Worm (Caenorhabditis elegans) whole organism, young adult: ENCODE data around the gene ctns-1.
A peak's percentile ranks its signal among the peaks of the same experiment; 100 is the strongest.

ENCODE experiments used
- B0261.1 ChIP-seq: sonication (generic microtip); optimal IDR thresholded peaks from 2 replicates; lab custom pipeline; 2016; ENCODE audit warnings: mild to moderate bottlenecking, missing genetic modification characterization, moderate library complexity, missing compliant biosample characterization
- B0336.3 ChIP-seq: fragments of 200-800 bp; sonication (Bioruptor generic); IDR thresholded peaks from 2 replicates; pipeline ENCODE4 v1.3.6; 2022; ENCODE audit warnings: missing genetic modification characterization, missing compliant biosample characterization
- F22D6.2 ChIP-seq: sonication (generic microtip); optimal IDR thresholded peaks from 2 replicates; lab custom pipeline; 2016; ENCODE audit warnings: mild to moderate bottlenecking, missing genetic modification characterization, missing compliant biosample characterization
- F23B12.7 ChIP-seq: sonication (generic microtip); optimal IDR thresholded peaks from 2 replicates; lab custom pipeline; 2017; ENCODE audit warnings: missing genetic modification characterization, mild to moderate bottlenecking, missing compliant biosample characterization, antibody characterized with exemption, moderate library complexity; ENCODE audit not compliant: insufficient read depth
- F57A8.1 ChIP-seq: fragments of 200-800 bp; sonication (Bioruptor generic); optimal IDR thresholded peaks from 2 replicates; lab custom pipeline; 2018; ENCODE audit warnings: mild to moderate bottlenecking, missing genetic modification characterization, moderate library complexity, missing compliant biosample characterization
- F57C9.4 ChIP-seq: sonication (generic microtip); optimal IDR thresholded peaks from 2 replicates; lab custom pipeline; 2017; ENCODE audit warnings: mild to moderate bottlenecking, missing genetic modification characterization, missing compliant biosample characterization
- T07F8.4 ChIP-seq: sonication (generic microtip); optimal IDR thresholded peaks from 2 replicates; lab custom pipeline; 2016; ENCODE audit warnings: mild to moderate bottlenecking, missing genetic modification characterization, moderate library complexity, missing compliant biosample characterization
- T26A5.8 ChIP-seq: sonication (generic microtip); optimal IDR thresholded peaks from 2 replicates; lab custom pipeline; 2016; ENCODE audit warnings: missing genetic modification characterization, missing compliant biosample characterization
- Y56A3A.18 ChIP-seq: fragments of 200-800 bp; sonication (Bioruptor generic); IDR thresholded peaks from 2 replicates; pipeline ENCODE4 v1.3.6; 2022; ENCODE audit warnings: missing genetic modification reagents, missing genetic modification characterization, missing compliant biosample characterization
- Y67H2A.10 ChIP-seq: fragments of 200-800 bp; sonication (Bioruptor generic); conservative IDR thresholded peaks from 2 replicates; pipeline ENCODE4 v1.3.6; 2022; ENCODE audit warnings: missing genetic modification reagents, missing genetic modification characterization, missing compliant biosample characterization
- akir-1 ChIP-seq: fragments of 200-800 bp; sonication (Bioruptor generic); optimal IDR thresholded peaks from 2 replicates; lab custom pipeline; 2018; ENCODE audit warnings: mild to moderate bottlenecking, missing genetic modification characterization, moderate library complexity, missing compliant biosample characterization
- ama-1 ChIP-seq, 3 experiments: fragments of 150-350 bp in 1 of 3; sonication (generic microtip) in 2 of 3; optimal IDR thresholded peaks; 2 replicates each; lab custom pipeline; 2014 to 2018; ENCODE audit warnings: missing biosample characterization in 2 of 3, missing genetic modification characterization in 2 of 3, missing genetic modification reagents in 2 of 3
- atf-7 ChIP-seq: sonication (generic microtip); optimal IDR thresholded peaks from 2 replicates; lab custom pipeline; 2017; ENCODE audit warnings: mild to moderate bottlenecking, missing genetic modification characterization, missing compliant biosample characterization
- athp-1 ChIP-seq: sonication (generic microtip); optimal IDR thresholded peaks from 2 replicates; lab custom pipeline; 2017; ENCODE audit warnings: mild to moderate bottlenecking, missing genetic modification characterization, missing compliant biosample characterization
- attf-5 ChIP-seq: fragments of 200-800 bp; sonication (Bioruptor generic); optimal IDR thresholded peaks from 2 replicates; lab custom pipeline; 2018; ENCODE audit warnings: mild to moderate bottlenecking, missing genetic modification characterization, missing compliant biosample characterization
- attf-6 ChIP-seq: fragments of 200-800 bp; sonication (Bioruptor generic); IDR thresholded peaks from 2 replicates; pipeline ENCODE4 v1.3.6; 2022; ENCODE audit warnings: missing genetic modification reagents, missing genetic modification characterization, missing compliant biosample characterization
- cebp-1 ChIP-seq, 2 experiments: fragments of 200-800 bp in 1 of 2; sonication (Bioruptor generic) in 1 of 2; sonication (generic microtip) in 1 of 2; IDR thresholded peaks in 1 of 2; optimal IDR thresholded peaks in 1 of 2; 2 replicates each; pipeline versions ENCODE4 v1.3.6 to Lab custom; 2017 to 2022; ENCODE audit warnings: missing compliant biosample characterization in 2 of 2, missing genetic modification characterization in 2 of 2, mild to moderate bottlenecking in 1 of 2, missing genetic modification reagents in 1 of 2, moderate library complexity in 1 of 2
- ceh-40 ChIP-seq: fragments of 200-800 bp; sonication (Bioruptor generic); IDR thresholded peaks from 2 replicates; pipeline ENCODE4 v1.3.6; 2022; ENCODE audit warnings: missing genetic modification characterization, missing compliant biosample characterization
- ceh-79 ChIP-seq: sonication (generic microtip); optimal IDR thresholded peaks from 2 replicates; lab custom pipeline; 2017; ENCODE audit warnings: mild to moderate bottlenecking, missing genetic modification characterization, missing compliant biosample characterization
- egrh-3 ChIP-seq: fragments of 200-800 bp; sonication (Bioruptor generic); IDR thresholded peaks from 2 replicates; pipeline ENCODE4 v1.3.6; 2022; ENCODE audit warnings: missing genetic modification reagents, missing genetic modification characterization, missing compliant biosample characterization
- ekl-4 ChIP-seq: fragments of 200-800 bp; sonication (Bioruptor generic); IDR thresholded peaks from 2 replicates; pipeline ENCODE4 v1.3.6; 2022; ENCODE audit warnings: missing genetic modification reagents, missing genetic modification characterization, missing compliant biosample characterization
- ets-4 ChIP-seq: fragments of 200-800 bp; sonication (Bioruptor generic); optimal IDR thresholded peaks from 2 replicates; lab custom pipeline; 2018; ENCODE audit warnings: mild to moderate bottlenecking, missing genetic modification characterization, missing compliant biosample characterization
- gei-17 ChIP-seq: fragments of 200-800 bp; sonication (Bioruptor generic); optimal IDR thresholded peaks from 2 replicates; lab custom pipeline; 2018; ENCODE audit warnings: mild to moderate bottlenecking, missing genetic modification characterization, missing compliant biosample characterization
- him-1 ChIP-seq: sonication (generic microtip); optimal IDR thresholded peaks from 2 replicates; lab custom pipeline; 2016; ENCODE audit warnings: missing genotype, missing genetic modification reagents, missing genetic modification characterization, missing compliant biosample characterization
- hlh-12 ChIP-seq: sonication (generic microtip); optimal IDR thresholded peaks from 2 replicates; lab custom pipeline; 2016; ENCODE audit warnings: missing genetic modification characterization, missing compliant biosample characterization
- hmg-20 ChIP-seq: fragments of 200-800 bp; sonication (Bioruptor generic); IDR thresholded peaks from 2 replicates; pipeline ENCODE4 v1.3.6; 2022; ENCODE audit warnings: missing genetic modification reagents, missing genetic modification characterization, missing compliant biosample characterization
- lag-1 ChIP-seq: fragments of 200-800 bp; sonication (Bioruptor generic); IDR thresholded peaks from 2 replicates; pipeline ENCODE4 v1.3.6; 2022; ENCODE audit warnings: missing genetic modification reagents, missing genetic modification characterization, missing compliant biosample characterization
- let-607 ChIP-seq, 2 experiments: fragments of 200-800 bp in 1 of 2; sonication (Bioruptor generic) in 1 of 2; sonication (generic microtip) in 1 of 2; optimal IDR thresholded peaks; 2 replicates each; lab custom pipeline; 2016 to 2018; ENCODE audit warnings: mild to moderate bottlenecking in 2 of 2, missing compliant biosample characterization in 2 of 2, missing genetic modification characterization in 2 of 2, moderate library complexity in 2 of 2, missing genotype in 1 of 2
- lin-40 ChIP-seq: sonication (generic microtip); optimal IDR thresholded peaks from 2 replicates; lab custom pipeline; 2016; ENCODE audit warnings: missing genetic modification characterization, mild to moderate bottlenecking, missing compliant biosample characterization, missing genotype, missing genetic modification reagents
- lsy-27 ChIP-seq: sonication (generic microtip); optimal IDR thresholded peaks from 2 replicates; lab custom pipeline; 2017; ENCODE audit warnings: missing genetic modification characterization, mild to moderate bottlenecking, missing compliant biosample characterization, antibody characterized with exemption, missing genotype, borderline replicate concordance; ENCODE audit not compliant: insufficient read depth
- madf-10 ChIP-seq: sonication (generic microtip); optimal IDR thresholded peaks from 2 replicates; lab custom pipeline; 2016; ENCODE audit warnings: mild to moderate bottlenecking, missing genetic modification characterization, missing compliant biosample characterization
- madf-3 ChIP-seq: fragments of 200-800 bp; sonication (Bioruptor generic); IDR thresholded peaks from 2 replicates; pipeline ENCODE4 v1.3.6; 2022; ENCODE audit warnings: missing genetic modification reagents, missing genetic modification characterization, missing compliant biosample characterization
- madf-8 ChIP-seq: fragments of 200-800 bp; sonication (Bioruptor generic); conservative IDR thresholded peaks from 2 replicates; pipeline ENCODE4 v1.3.6; 2022; ENCODE audit warnings: missing genetic modification reagents, missing genetic modification characterization, missing compliant biosample characterization
- mcd-1 ChIP-seq: fragments of 200-800 bp; sonication (Bioruptor generic); IDR thresholded peaks from 2 replicates; pipeline ENCODE4 v1.3.6; 2022; ENCODE audit warnings: missing genetic modification reagents, missing genetic modification characterization, missing compliant biosample characterization
- nhr-120 ChIP-seq: fragments of 200-800 bp; sonication (Bioruptor generic); IDR thresholded peaks from 2 replicates; pipeline ENCODE4 v1.3.6; 2022; ENCODE audit warnings: missing genetic modification characterization, missing compliant biosample characterization
- nhr-27 ChIP-seq: fragments of 200-800 bp; sonication (Bioruptor generic); optimal IDR thresholded peaks from 2 replicates; lab custom pipeline; 2018; ENCODE audit warnings: mild to moderate bottlenecking, missing genetic modification characterization, moderate library complexity, missing compliant biosample characterization
- pbrm-1 ChIP-seq: fragments of 200-800 bp; sonication (Bioruptor generic); IDR thresholded peaks from 2 replicates; pipeline ENCODE4 v1.3.6; 2022; ENCODE audit warnings: missing genetic modification reagents, missing genetic modification characterization, missing compliant biosample characterization
- rcor-1 ChIP-seq: fragments of 200-800 bp; sonication (Bioruptor generic); IDR thresholded peaks from 2 replicates; pipeline ENCODE4 v1.3.6; 2022; ENCODE audit warnings: missing genetic modification reagents, missing genetic modification characterization, missing compliant biosample characterization
- sdz-38 ChIP-seq: sonication (generic microtip); optimal IDR thresholded peaks from 2 replicates; lab custom pipeline; 2016; ENCODE audit warnings: missing genotype, missing genetic modification characterization, missing compliant biosample characterization
- sea-2 ChIP-seq: fragments of 200-800 bp; sonication (Bioruptor generic); IDR thresholded peaks from 2 replicates; pipeline ENCODE4 v1.3.6; 2022; ENCODE audit warnings: missing genetic modification characterization, missing compliant biosample characterization
- snpc-1.3 ChIP-seq: sonication (generic microtip); optimal IDR thresholded peaks from 2 replicates; lab custom pipeline; 2017; ENCODE audit warnings: missing genetic modification characterization, mild to moderate bottlenecking, missing compliant biosample characterization, antibody characterized with exemption, moderate library complexity, missing genotype, missing genetic modification reagents; ENCODE audit not compliant: insufficient read depth
- somi-1 ChIP-seq: fragments of 200-800 bp; sonication (Bioruptor generic); optimal IDR thresholded peaks from 2 replicates; lab custom pipeline; 2018; ENCODE audit warnings: mild to moderate bottlenecking, missing genetic modification characterization, missing compliant biosample characterization
- tlf-1 ChIP-seq: fragments of 200-800 bp; sonication (Bioruptor generic); optimal IDR thresholded peaks from 2 replicates; lab custom pipeline; 2018; ENCODE audit warnings: mild to moderate bottlenecking, missing genetic modification characterization, missing compliant biosample characterization
- unc-62 ChIP-seq: fragments of 150-350 bp; optimal IDR thresholded peaks from 2 replicates; lab custom pipeline; 2014; ENCODE audit warnings: missing biosample characterization, missing genetic modification reagents, missing genetic modification characterization
- ztf-25 ChIP-seq: fragments of 200-800 bp; sonication (Bioruptor generic); IDR thresholded peaks from 2 replicates; pipeline ENCODE4 v1.3.6; 2022; ENCODE audit warnings: missing genetic modification reagents, missing genetic modification characterization, missing compliant biosample characterization
- ztf-28 ChIP-seq: fragments of 200-800 bp; sonication (Bioruptor generic); IDR thresholded peaks from 2 replicates; pipeline ENCODE4 v1.3.6; 2022; ENCODE audit warnings: missing genetic modification reagents, missing genetic modification characterization, missing compliant biosample characterization
- ztf-3 ChIP-seq: fragments of 200-800 bp; sonication (Bioruptor generic); optimal IDR thresholded peaks from 2 replicates; lab custom pipeline; 2018; ENCODE audit warnings: mild to moderate bottlenecking, missing genetic modification characterization, missing compliant biosample characterization

The ctns-1 gene

ce11 chrII:8185016-8185493 lies 48.3 kb upstream of the ctns-1 start, which contains the start of the genes mig-5 and cct-1 (continued):
- peak; percentile 73; the same call in 1 of the 2 replicates for TF ChIP-seq hmg-20 (GFP tag; lab: Robert Waterston, UW)
- TF ChIP-seq pbrm-1 (GFP tag; lab: Robert Waterston, UW) = peak; percentile 94
- peak; percentile 86 for TF ChIP-seq madf-10 (tag; lab: Kevin White, UChicago)
- TF ChIP-seq snpc-1.3 (tag; lab: Kevin White, UChicago) = peak; percentile 62
- peak; percentile 81 for TF ChIP-seq athp-1 (tag; lab: Kevin White, UChicago)
- TF ChIP-seq egrh-3 (GFP tag; lab: Robert Waterston, UW) = no peak
- TF ChIP-seq F57C9.4 (tag; lab: Kevin White, UChicago) = no peak
- TF ChIP-seq Y56A3A.18 (GFP tag; lab: Robert Waterston, UW) = peak; percentile 86; the same call in 1 of the 2 replicates
- TF ChIP-seq cebp-1 (GFP tag; IDR thresholded peaks at IDR 0.05; lab: Robert Waterston, UW) = peak; percentile 52; the same call in 1 of the 2 replicates
- no peak for TF ChIP-seq cebp-1 (tag; optimal IDR thresholded peaks at IDR 0.05; lab: Kevin White, UChicago)
- TF ChIP-seq B0336.3 (GFP tag; lab: Robert Waterston, UW) = peak; percentile 79
- TF ChIP-seq ama-1 (optimal IDR thresholded peaks at IDR 0.05; lab: Kevin White, UChicago) = no peak
- TF ChIP-seq ama-1 (GFP tag; optimal IDR thresholded peaks at IDR 0.05; lab: Kevin White, UChicago) = no peak
- TF ChIP-seq sdz-38 = no peak
- peak; percentile 96 for TF ChIP-seq attf-5 (GFP tag; lab: Kevin White, UChicago)
- TF ChIP-seq attf-6 (GFP tag; lab: Robert Waterston, UW) = 0 out of 2 replicates have a peak, but pooled peaks have one; percentile 33
- peak; percentile 83 for TF ChIP-seq F23B12.7 (tag; lab: Kevin White, UChicago)
- TF ChIP-seq akir-1 (GFP tag; lab: Kevin White, UChicago) = no peak
- TF ChIP-seq ceh-40 (GFP tag; lab: Robert Waterston, UW) = no peak
- TF ChIP-seq somi-1 (GFP tag; lab: Kevin White, UChicago) = peak; percentile 87
- 0 out of 2 replicates have a peak, but pooled peaks have one; percentile 18 for TF ChIP-seq ztf-28
- TF ChIP-seq mcd-1 (GFP tag; lab: Robert Waterston, UW) = peak; percentile 99
- TF ChIP-seq ztf-25 (GFP tag; lab: Robert Waterston, UW) = no peak
- TF ChIP-seq him-1 (tag; lab: Kevin White, UChicago) = peak; percentile 54
- TF ChIP-seq B0261.1 (tag; lab: Kevin White, UChicago) = no peak
- peak; percentile 9 for TF ChIP-seq T07F8.4 (tag; lab: Kevin White, UChicago)
- TF ChIP-seq sea-2 = no peak
- TF ChIP-seq madf-3 (GFP tag; lab: Robert Waterston, UW) = peak; percentile 83; the same call in 1 of the 2 replicates
- TF ChIP-seq lag-1 (GFP tag; lab: Robert Waterston, UW) = no peak
- no peak for TF ChIP-seq lsy-27 (tag; lab: Kevin White, UChicago)
- no peak for TF ChIP-seq unc-62
- TF ChIP-seq tlf-1 (GFP tag; lab: Kevin White, UChicago) = peak; percentile 84
- TF ChIP-seq nhr-120 (GFP tag; lab: Robert Waterston, UW) = no peak
- peak; percentile 64 for TF ChIP-seq gei-17 (GFP tag; lab: Kevin White, UChicago)
- TF ChIP-seq hlh-12 (tag; lab: Kevin White, UChicago) = no peak
- TF ChIP-seq F22D6.2 (tag; lab: Kevin White, UChicago) = peak; percentile 60
- peak; percentile 71 for TF ChIP-seq madf-8 (GFP tag; lab: Robert Waterston, UW)
- peak; percentile 27 for TF ChIP-seq ztf-3 (GFP tag; lab: Kevin White, UChicago)
- no peak for TF ChIP-seq nhr-27
- peak; percentile 91 for TF ChIP-seq rcor-1 (GFP tag; lab: Robert Waterston, UW)
- peak in 1 of 2 experiments; percentile 84 for TF ChIP-seq let-607 (tag; optimal IDR thresholded peaks at IDR 0.05; lab: Kevin White, UChicago)
- no peak for TF ChIP-seq F57A8.1 (GFP tag; lab: Kevin White, UChicago)
- TF ChIP-seq lin-40 (tag; lab: Kevin White, UChicago) = peak; percentile 96
- peak; percentile 54; the same call in 1 of the 2 replicates for TF ChIP-seq Y67H2A.10 (GFP tag; lab: Robert Waterston, UW)
- no peak for TF ChIP-seq ceh-79 (tag; lab: Kevin White, UChicago)
- TF ChIP-seq T26A5.8 (tag; lab: Kevin White, UChicago) = no peak
- TF ChIP-seq atf-7 (tag; lab: Kevin White, UChicago) = peak; percentile 73
- no peak for TF ChIP-seq ets-4 (GFP tag; lab: Kevin White, UChicago)
- peak; percentile 91 for TF ChIP-seq ekl-4 (GFP tag; lab: Robert Waterston, UW)
